Fruit fly (Drosophila melanogaster) whole organism, prepupa: ENCODE data around the gene Rpn9.

ENCODE experiments used
- CG10669 ChIP-seq: fragments of 200-800 bp; sonication (Bioruptor generic); optimal IDR thresholded peaks from 3 replicates; lab custom pipeline; 2018; ENCODE audit warnings: missing biosample characterization, mild to moderate bottlenecking, missing genetic modification characterization, moderate library complexity
- CG11762 ChIP-seq: fragments of 200-800 bp; sonication (Bioruptor generic); optimal IDR thresholded peaks from 3 replicates; lab custom pipeline; 2016; ENCODE audit warnings: missing biosample characterization, missing genetic modification characterization; ENCODE audit not compliant: insufficient read depth
- CG11902 ChIP-seq: fragments of 200-800 bp; sonication (Bioruptor generic); optimal IDR thresholded peaks from 3 replicates; lab custom pipeline; 2016; ENCODE audit warnings: missing biosample characterization, missing genetic modification characterization
- CG15336 ChIP-seq: fragments of 200-800 bp; sonication (Bioruptor generic); IDR thresholded peaks from 2 replicates; pipeline ENCODE4 v1.3.6; 2022; ENCODE audit warnings: missing biosample characterization, missing genetic modification characterization
- CG16779 ChIP-seq: fragments of 200-800 bp; sonication (Bioruptor generic); optimal IDR thresholded peaks from 3 replicates; lab custom pipeline; 2017; ENCODE audit warnings: missing biosample characterization, mild to moderate bottlenecking, missing genetic modification characterization
- CG34406 ChIP-seq: fragments of 200-800 bp; sonication (Bioruptor generic); optimal IDR thresholded peaks from 3 replicates; lab custom pipeline; 2016; ENCODE audit warnings: missing biosample characterization, missing genetic modification characterization
- CG3919 ChIP-seq: fragments of 200-800 bp; sonication (Bioruptor generic); optimal IDR thresholded peaks from 3 replicates; lab custom pipeline; 2016; ENCODE audit warnings: missing biosample characterization, missing genetic modification characterization
- CG6276 ChIP-seq: fragments of 200-800 bp; sonication (Bioruptor generic); optimal IDR thresholded peaks from 2 replicates; lab custom pipeline; 2017; ENCODE audit warnings: missing biosample characterization, mild to moderate bottlenecking, missing genetic modification characterization
- CG6792 ChIP-seq: fragments of 200-800 bp; sonication (Bioruptor generic); optimal IDR thresholded peaks from 3 replicates; lab custom pipeline; 2016; ENCODE audit warnings: missing biosample characterization, missing genetic modification characterization
- CG6808 ChIP-seq: fragments of 200-800 bp; sonication (Bioruptor generic); optimal IDR thresholded peaks from 3 replicates; lab custom pipeline; 2017; ENCODE audit warnings: missing biosample characterization, missing genetic modification characterization, mild to moderate bottlenecking, moderate library complexity, missing genetic modification reagents
- CG6854 ChIP-seq: fragments of 200-800 bp; sonication (Bioruptor generic); optimal IDR thresholded peaks from 2 replicates; lab custom pipeline; 2017; ENCODE audit warnings: missing biosample characterization, mild to moderate bottlenecking, missing genetic modification characterization
- CG7368 ChIP-seq: fragments of 200-800 bp; sonication (Bioruptor generic); optimal IDR thresholded peaks from 3 replicates; lab custom pipeline; 2016; ENCODE audit warnings: missing biosample characterization, missing genetic modification characterization
- CG8119 ChIP-seq: fragments of 200-800 bp; sonication (Bioruptor generic); IDR thresholded peaks from 3 replicates; pipeline ENCODE4 v1.3.6; 2022; ENCODE audit warnings: missing biosample characterization, missing genetic modification characterization
- CG8319 ChIP-seq: fragments of 200-800 bp; sonication (Bioruptor generic); optimal IDR thresholded peaks from 3 replicates; lab custom pipeline; 2016; ENCODE audit warnings: missing biosample characterization, missing genetic modification characterization
- CG8632 ChIP-seq: fragments of 200-800 bp; sonication (Bioruptor generic); optimal IDR thresholded peaks from 3 replicates; lab custom pipeline; 2016; ENCODE audit warnings: missing biosample characterization, missing genetic modification characterization
- CG9139 ChIP-seq: fragments of 200-800 bp; sonication (Bioruptor generic); optimal IDR thresholded peaks from 3 replicates; lab custom pipeline; 2017; ENCODE audit warnings: missing biosample characterization, mild to moderate bottlenecking, missing genetic modification characterization
- Eip75B ChIP-seq: fragments of 200-800 bp; sonication (Bioruptor generic); optimal IDR thresholded peaks from 3 replicates; lab custom pipeline; 2016; ENCODE audit warnings: missing biosample characterization, missing genetic modification characterization
- Eip78C ChIP-seq: fragments of 200-800 bp; sonication (Bioruptor generic); peaks from one replicate; lab custom pipeline; 2016; ENCODE audit warnings: missing biosample characterization, missing genetic modification characterization
- Eip93F ChIP-seq: fragments of 200-800 bp; sonication (Bioruptor generic); optimal IDR thresholded peaks from 2 replicates; lab custom pipeline; 2016; ENCODE audit warnings: missing biosample characterization, mild to moderate bottlenecking, missing genetic modification characterization
- Ets21C ChIP-seq: fragments of 200-800 bp; sonication (Bioruptor generic); optimal IDR thresholded peaks from 3 replicates; lab custom pipeline; 2016; ENCODE audit warnings: missing biosample characterization, missing genetic modification characterization
- Hr38 ChIP-seq: sonication (Bioruptor generic); optimal IDR thresholded peaks from 2 replicates; lab custom pipeline; 2016; ENCODE audit warnings: missing biosample characterization, missing genetic modification characterization
- Hr39 ChIP-seq: fragments of 200-800 bp; sonication (Bioruptor generic); optimal IDR thresholded peaks from 2 replicates; lab custom pipeline; 2016; ENCODE audit warnings: missing biosample characterization, missing genetic modification characterization
- Lpt ChIP-seq: fragments of 200-800 bp; sonication (Bioruptor generic); optimal IDR thresholded peaks from 3 replicates; lab custom pipeline; 2016; ENCODE audit warnings: missing biosample characterization, missing genetic modification characterization
- Met ChIP-seq: fragments of 200-800 bp; sonication (Bioruptor generic); optimal IDR thresholded peaks from 3 replicates; lab custom pipeline; 2016; ENCODE audit warnings: missing biosample characterization, missing genetic modification characterization
- OdsH ChIP-seq: fragments of 200-800 bp; sonication (Bioruptor generic); optimal IDR thresholded peaks from 3 replicates; lab custom pipeline; 2016; ENCODE audit warnings: missing biosample characterization, missing genetic modification characterization
- Smox ChIP-seq: fragments of 200-800 bp; sonication (Bioruptor generic); optimal IDR thresholded peaks from 3 replicates; lab custom pipeline; 2016; ENCODE audit warnings: missing biosample characterization, missing genetic modification characterization
- Sox102F ChIP-seq: fragments of 200-800 bp; sonication (Bioruptor generic); optimal IDR thresholded peaks from 2 replicates; lab custom pipeline; 2016; ENCODE audit warnings: missing biosample characterization, mild to moderate bottlenecking, missing genetic modification characterization
- Sox14 ChIP-seq: fragments of 200-800 bp; sonication (Bioruptor generic); optimal IDR thresholded peaks from 3 replicates; lab custom pipeline; 2016; ENCODE audit warnings: missing biosample characterization, missing genetic modification characterization
- Sox15 ChIP-seq: fragments of 200-800 bp; sonication (Bioruptor generic); optimal IDR thresholded peaks from 3 replicates; lab custom pipeline; 2016; ENCODE audit warnings: missing biosample characterization, missing genetic modification characterization
- achi ChIP-seq: fragments of 200-800 bp; sonication (Bioruptor generic); optimal IDR thresholded peaks from 3 replicates; lab custom pipeline; 2016; ENCODE audit warnings: missing biosample characterization, missing genetic modification characterization
- acj6 ChIP-seq: fragments of 200-800 bp; sonication (Bioruptor generic); optimal IDR thresholded peaks from 3 replicates; lab custom pipeline; 2016; ENCODE audit warnings: missing biosample characterization, missing genetic modification characterization
- cyc ChIP-seq: fragments of 200-800 bp; sonication (Bioruptor generic); optimal IDR thresholded peaks from 3 replicates; lab custom pipeline; 2016; ENCODE audit warnings: missing biosample characterization, missing genetic modification characterization
- dac ChIP-seq: fragments of 200-800 bp; sonication (Bioruptor generic); optimal IDR thresholded peaks from 2 replicates; lab custom pipeline; 2017; ENCODE audit warnings: missing biosample characterization, mild to moderate bottlenecking, missing genetic modification characterization
- dsx ChIP-seq: fragments of 200-800 bp; optimal IDR thresholded peaks from 3 replicates; lab custom pipeline; 2019; ENCODE audit warnings: missing biosample characterization, mild to moderate bottlenecking, missing genetic modification characterization, moderate library complexity; ENCODE audit not compliant: poor library complexity, severe bottlenecking
- eg ChIP-seq: fragments of 200-800 bp; sonication (Bioruptor generic); IDR thresholded peaks from 3 replicates; pipeline ENCODE4 v1.3.6; 2022; ENCODE audit warnings: missing biosample characterization, missing genetic modification characterization
- esn ChIP-seq: fragments of 200-800 bp; sonication (Bioruptor generic); optimal IDR thresholded peaks from 2 replicates; lab custom pipeline; 2016; ENCODE audit warnings: missing biosample characterization, mild to moderate bottlenecking, missing genetic modification characterization, moderate library complexity
- fd59A ChIP-seq: fragments of 200-800 bp; sonication (Bioruptor generic); optimal IDR thresholded peaks from 2 replicates; lab custom pipeline; 2017; ENCODE audit warnings: missing biosample characterization, mild to moderate bottlenecking, missing genetic modification characterization, missing genetic modification reagents
- fd85E ChIP-seq: fragments of 200-800 bp; sonication (Bioruptor generic); optimal IDR thresholded peaks from 3 replicates; lab custom pipeline; 2016; ENCODE audit warnings: missing biosample characterization, missing genetic modification characterization
- lz ChIP-seq: fragments of 200-800 bp; sonication (Bioruptor generic); optimal IDR thresholded peaks from 3 replicates; lab custom pipeline; 2016; ENCODE audit warnings: missing biosample characterization, missing genetic modification characterization
- pdm3 ChIP-seq: fragments of 200-800 bp; sonication (Bioruptor generic); optimal IDR thresholded peaks from 3 replicates; lab custom pipeline; 2016; ENCODE audit warnings: missing biosample characterization, missing genetic modification characterization
- salr ChIP-seq, 2 experiments: fragments of 200-800 bp; sonication (Bioruptor generic); optimal IDR thresholded peaks; 3 replicates each; lab custom pipeline; 2016 to 2018; ENCODE audit warnings: missing biosample characterization in 2 of 2, missing genetic modification characterization in 2 of 2, mild to moderate bottlenecking in 1 of 2
- ss ChIP-seq, 2 experiments: fragments of 200-800 bp; sonication (Bioruptor generic); optimal IDR thresholded peaks; 2 replicates in 1 of 2; 3 replicates in 1 of 2; lab custom pipeline; 2017 to 2018; ENCODE audit warnings: mild to moderate bottlenecking in 2 of 2, missing biosample characterization in 2 of 2, missing genetic modification characterization in 2 of 2, moderate library complexity in 1 of 2
- svp ChIP-seq: fragments of 200-800 bp; sonication (Bioruptor generic); peaks from one replicate; lab custom pipeline; 2016; ENCODE audit warnings: missing biosample characterization, missing genetic modification characterization
- topi ChIP-seq: fragments of 200-800 bp; sonication (Bioruptor generic); optimal IDR thresholded peaks from 3 replicates; lab custom pipeline; 2016; ENCODE audit warnings: missing biosample characterization, missing genetic modification characterization
- vri ChIP-seq: fragments of 200-800 bp; sonication (Bioruptor generic); optimal IDR thresholded peaks from 3 replicates; lab custom pipeline; 2016; ENCODE audit warnings: missing biosample characterization, mild to moderate bottlenecking, missing genetic modification characterization

Gene Rpn9

dm6 chr3R:23782456-23783402 is 49.5 kb upstream of the Rpn9 start (continued):
- peak; percentile 68 for TF ChIP-seq CG9139 (GFP tag; lab: Kevin White, UChicago)
- TF ChIP-seq CG8632 = peak; percentile 83
- peak; percentile 93 for TF ChIP-seq Sox102F (GFP tag; lab: Kevin White, UChicago)
- TF ChIP-seq Eip93F (GFP tag; lab: Kevin White, UChicago) = peak; percentile 64
- TF ChIP-seq CG6854 (GFP tag; lab: Kevin White, UChicago) = peak; percentile 37
- TF ChIP-seq CG3919 (GFP tag; lab: Kevin White, UChicago) = peak; percentile 93
- peak; percentile 85 for TF ChIP-seq lz (GFP tag; lab: Kevin White, UChicago)
- peak; percentile 87 for TF ChIP-seq dac (GFP tag; lab: Kevin White, UChicago)
- TF ChIP-seq CG8119 = peak; percentile 93
- peak; percentile 75 for TF ChIP-seq Ets21C
- TF ChIP-seq CG6276 = peak; percentile 89
- peak; percentile 92 for TF ChIP-seq OdsH
- TF ChIP-seq CG10669 (GFP tag; lab: Kevin White, UChicago) = peak; percentile 86
- TF ChIP-seq esn (GFP tag; lab: Kevin White, UChicago) = peak; percentile 93
- no peak for TF ChIP-seq Hr38 (GFP tag; lab: Kevin White, UChicago)
- peak; percentile 90 for TF ChIP-seq Smox
- TF ChIP-seq Met (GFP tag; lab: Kevin White, UChicago) = peak; percentile 94
- TF ChIP-seq CG15336 (GFP tag; lab: Robert Waterston, UW) = peak; percentile 92
- peak; percentile 81 for TF ChIP-seq CG7368 (GFP tag; lab: Kevin White, UChicago)
- peak; percentile 73 for TF ChIP-seq CG8319 (GFP tag; lab: Kevin White, UChicago)
- peak; percentile 86 for TF ChIP-seq CG34406 (GFP tag; lab: Kevin White, UChicago)
- peak; percentile 88 for TF ChIP-seq Hr39 (GFP tag; lab: Kevin White, UChicago)
- TF ChIP-seq fd59A (GFP tag; lab: Kevin White, UChicago) = peak; percentile 79

- peak; percentile 57 for TF ChIP-seq fd85E (GFP tag; lab: Kevin White, UChicago)
- TF ChIP-seq Eip93F (GFP tag; lab: Kevin White, UChicago) = no peak
- TF ChIP-seq Smox = peak; percentile 88
- TF ChIP-seq CG8632 = peak; percentile 60
- TF ChIP-seq CG6792 (GFP tag; lab: Kevin White, UChicago) = peak; percentile 79
- peak; percentile 58 for TF ChIP-seq CG8319 (GFP tag; lab: Kevin White, UChicago)
- TF ChIP-seq cyc (GFP tag; lab: Kevin White, UChicago) = peak; percentile 93
- TF ChIP-seq CG11902 (GFP tag; lab: Kevin White, UChicago) = peak; percentile 89
- peak; percentile 52 to 62 for TF ChIP-seq salr (GFP tag; optimal IDR thresholded peaks at IDR 0.05; lab: Kevin White, UChicago)
- peak; percentile 95 for TF ChIP-seq Sox14
- peak; percentile 92 for TF ChIP-seq svp (GFP tag; lab: Kevin White, UChicago)
- peak; percentile 86 for TF ChIP-seq acj6 (GFP tag; lab: Kevin White, UChicago)
- peak; percentile 86 for TF ChIP-seq Eip78C (GFP tag; lab: Kevin White, UChicago)
- TF ChIP-seq topi (GFP tag; lab: Kevin White, UChicago) = peak; percentile 85
- TF ChIP-seq CG6276 = peak; percentile 34
- peak; percentile 63 for TF ChIP-seq Hr38 (GFP tag; lab: Kevin White, UChicago)
- TF ChIP-seq esn (GFP tag; lab: Kevin White, UChicago) = peak; percentile 89
- TF ChIP-seq CG16779 (tag; lab: Kevin White, UChicago) = no peak
- TF ChIP-seq Eip75B (GFP tag; lab: Kevin White, UChicago) = peak; percentile 88
- TF ChIP-seq dsx (GFP tag; lab: Kevin White, UChicago) = peak; percentile 48
- 0 out of 2 replicates have a peak, but pooled peaks have one; percentile 40 for TF ChIP-seq CG15336 (GFP tag; lab: Robert Waterston, UW)
- TF ChIP-seq eg (GFP tag; lab: Robert Waterston, UW) = peak; percentile 85
- TF ChIP-seq Lpt (GFP tag; lab: Kevin White, UChicago) = peak; percentile 55
- peak; percentile 86 for TF ChIP-seq Met (GFP tag; lab: Kevin White, UChicago)
- TF ChIP-seq CG6808 (GFP tag; lab: Kevin White, UChicago) = peak; percentile 66
- TF ChIP-seq Hr39 (GFP tag; lab: Kevin White, UChicago) = peak; percentile 94
- TF ChIP-seq CG7368 (GFP tag; lab: Kevin White, UChicago) = peak; percentile 73
- TF ChIP-seq achi = peak; percentile 79
- TF ChIP-seq ss (GFP tag; optimal IDR thresholded peaks at IDR 0.05; lab: Kevin White, UChicago) = peak; percentile 53 to 73
- peak; percentile 63 for TF ChIP-seq CG10669 (GFP tag; lab: Kevin White, UChicago)
- peak; percentile 81 for TF ChIP-seq vri
- TF ChIP-seq pdm3 (GFP tag; lab: Kevin White, UChicago) = peak; percentile 86
- peak; percentile 91 for TF ChIP-seq lz (GFP tag; lab: Kevin White, UChicago)
- TF ChIP-seq CG11762 (GFP tag; lab: Kevin White, UChicago) = peak; percentile 65
- peak; percentile 91 for TF ChIP-seq Sox15 (GFP tag; lab: Kevin White, UChicago)
Measured at dm6 chr3R:23781466-23781935, 48.2 kb upstream of the Rpn9 start, which contains the start of the genes Nup98-96 and mbc. Nup98-96 (minus strand) TSS chr3R:23781621. mbc (plus strand) TSS chr3R:23781765.
